Worm (Caenorhabditis elegans) whole organism, L4 larva: Measurements from ENCODE around the gene Y38A10A.11.

Experiments
- F26F4.8 ChIP-seq: fragments of 200-800 bp; sonication (Bioruptor generic); conservative IDR thresholded peaks from 2 replicates; pipeline ENCODE4 v1.3.6; 2022; ENCODE audit warnings: missing genetic modification characterization, missing compliant biosample characterization
- F44E2.7 ChIP-seq: fragments of 200-800 bp; sonication (Bioruptor generic); IDR thresholded peaks from 2 replicates; pipeline ENCODE4 v2.1.2; 2022; ENCODE audit warnings: missing genetic modification characterization, missing compliant biosample characterization
- T26A8.4 ChIP-seq: fragments of 200-800 bp; sonication (Bioruptor generic); IDR thresholded peaks from 2 replicates; pipeline ENCODE4 v1.3.6; 2022; ENCODE audit warnings: missing genetic modification characterization, missing compliant biosample characterization
- Y5F2A.4 ChIP-seq: fragments of 200-800 bp; sonication (Bioruptor generic); optimal IDR thresholded peaks from 2 replicates; lab custom pipeline; 2018; ENCODE audit warnings: mild to moderate bottlenecking, missing genetic modification characterization, missing compliant biosample characterization
- ZK337.2 ChIP-seq: fragments of 200-800 bp; sonication (Bioruptor generic); IDR thresholded peaks from 2 replicates; pipeline ENCODE4 v1.3.6; 2022; ENCODE audit warnings: missing genetic modification reagents, missing genetic modification characterization, missing compliant biosample characterization
- ama-1 ChIP-seq: fragments of 150-350 bp; optimal IDR thresholded peaks from 2 replicates; lab custom pipeline; 2014; ENCODE audit warnings: inconsistent platforms, mixed read lengths
- ceh-28 ChIP-seq: fragments of 150-350 bp; optimal IDR thresholded peaks from 2 replicates; lab custom pipeline; 2014; ENCODE audit warnings: missing biosample characterization, missing genetic modification reagents, missing genetic modification characterization
- ceh-32 ChIP-seq: sonication (generic microtip); optimal IDR thresholded peaks from 2 replicates; lab custom pipeline; 2016; ENCODE audit warnings: mild to moderate bottlenecking, missing genetic modification characterization, missing compliant biosample characterization; ENCODE audit not compliant: poor library complexity
- daf-16 ChIP-seq, 3 experiments: sonication (generic microtip); optimal IDR thresholded peaks; 2 replicates each; lab custom pipeline; 2016 to 2017; ENCODE audit warnings: missing genetic modification characterization in 3 of 3, missing genetic modification reagents in 3 of 3, mild to moderate bottlenecking in 2 of 3, missing compliant biosample characterization in 2 of 3, missing biosample characterization in 1 of 3, moderate library complexity in 1 of 3
- daf-8 ChIP-seq: fragments of 200-800 bp; sonication (Bioruptor generic); IDR thresholded peaks from 2 replicates; pipeline ENCODE4 v1.3.6; 2022; ENCODE audit warnings: missing genetic modification characterization, missing compliant biosample characterization
- dmd-6 ChIP-seq: fragments of 200-800 bp; sonication (Bioruptor generic); IDR thresholded peaks from 2 replicates; pipeline ENCODE4 v1.3.6; 2022; ENCODE audit warnings: missing genetic modification reagents, missing genetic modification characterization, missing compliant biosample characterization
- dmd-8 ChIP-seq: fragments of 200-800 bp; sonication (Bioruptor generic); IDR thresholded peaks from 2 replicates; pipeline ENCODE4 v1.3.6; 2022; ENCODE audit warnings: missing genetic modification characterization, missing compliant biosample characterization
- egl-27 ChIP-seq: sonication (generic microtip); optimal IDR thresholded peaks from 3 replicates; lab custom pipeline; 2017; ENCODE audit warnings: missing biosample characterization, missing genetic modification reagents, missing genetic modification characterization
- fkh-10 ChIP-seq: fragments of 150-350 bp; optimal IDR thresholded peaks from 2 replicates; lab custom pipeline; 2014; ENCODE audit warnings: missing biosample characterization, missing genetic modification reagents, missing genetic modification characterization
- hlh-11 ChIP-seq: fragments of 200-800 bp; sonication (Bioruptor generic); optimal IDR thresholded peaks from 2 replicates; lab custom pipeline; 2018; ENCODE audit warnings: mild to moderate bottlenecking, missing genetic modification characterization, missing compliant biosample characterization
- hmg-1.1 ChIP-seq: fragments of 200-800 bp; sonication (Bioruptor generic); IDR thresholded peaks from 2 replicates; pipeline ENCODE4 v1.3.6; 2022; ENCODE audit warnings: missing genetic modification reagents, missing genetic modification characterization, missing compliant biosample characterization
- lin-1 ChIP-seq: fragments of 200-800 bp; sonication (Bioruptor generic); IDR thresholded peaks from 2 replicates; pipeline ENCODE4 v1.3.6; 2022; ENCODE audit warnings: missing genetic modification reagents, missing genetic modification characterization, missing compliant biosample characterization
- lin-15B ChIP-seq: fragments of 150-350 bp; sonication (generic microtip); optimal IDR thresholded peaks from 3 replicates; lab custom pipeline; 2014; ENCODE audit warnings: missing biosample characterization, missing genetic modification characterization
- lin-38 ChIP-seq: fragments of 200-800 bp; sonication (Bioruptor generic); IDR thresholded peaks from 2 replicates; pipeline ENCODE4 v1.3.6; 2022; ENCODE audit warnings: missing genetic modification reagents, missing genetic modification characterization, missing compliant biosample characterization
- lsy-2 ChIP-seq, 2 experiments: fragments of 150-350 bp in 1 of 2; sonication (generic microtip) in 1 of 2; optimal IDR thresholded peaks; 2 replicates each; lab custom pipeline; 2014 to 2017; ENCODE audit warnings: missing biosample characterization in 2 of 2, missing genetic modification characterization in 2 of 2
- madf-5 ChIP-seq, 2 experiments: fragments of 200-800 bp; sonication (Bioruptor generic); IDR thresholded peaks; 2 replicates each; pipeline ENCODE4 v1.3.6; 2022; ENCODE audit warnings: missing compliant biosample characterization in 2 of 2, missing genetic modification characterization in 2 of 2
- mdl-1 ChIP-seq, 2 experiments: fragments of 150-350 bp in 1 of 2; sonication (generic microtip) in 1 of 2; optimal IDR thresholded peaks; 2 replicates each; lab custom pipeline; 2014 to 2017; ENCODE audit warnings: missing biosample characterization in 2 of 2, missing genetic modification characterization in 2 of 2
- mes-2 ChIP-seq: sonication (generic microtip); optimal IDR thresholded peaks from 2 replicates; lab custom pipeline; 2016; ENCODE audit warnings: missing genotype, mild to moderate bottlenecking, missing genetic modification characterization, missing compliant biosample characterization; ENCODE audit not compliant: poor library complexity, severe bottlenecking
- nhr-11 ChIP-seq: fragments of 150-350 bp; optimal IDR thresholded peaks from 2 replicates; lab custom pipeline; 2014; ENCODE audit warnings: missing biosample characterization, missing genetic modification characterization
- nhr-25 ChIP-seq: sonication (generic microtip); optimal IDR thresholded peaks from 2 replicates; lab custom pipeline; 2017; ENCODE audit warnings: missing genetic modification characterization, mild to moderate bottlenecking, missing compliant biosample characterization, antibody characterized with exemption, moderate library complexity, borderline replicate concordance; ENCODE audit not compliant: insufficient read depth
- nhr-28 ChIP-seq: fragments of 150-350 bp; optimal IDR thresholded peaks from 2 replicates; lab custom pipeline; 2014; ENCODE audit warnings: missing biosample characterization, missing genetic modification characterization
- nhr-76 ChIP-seq: fragments of 150-350 bp; optimal IDR thresholded peaks from 2 replicates; lab custom pipeline; 2014; ENCODE audit warnings: missing biosample characterization, missing genetic modification characterization
- pqm-1 ChIP-seq: sonication (generic microtip); optimal IDR thresholded peaks from 2 replicates; lab custom pipeline; 2017; ENCODE audit warnings: missing biosample characterization, missing genetic modification characterization
- saeg-2 ChIP-seq: fragments of 200-800 bp; sonication (Bioruptor generic); IDR thresholded peaks from 2 replicates; pipeline ENCODE4 v1.3.6; 2022; ENCODE audit warnings: missing genetic modification reagents, missing genetic modification characterization, missing compliant biosample characterization
- set-16 ChIP-seq: fragments of 200-800 bp; sonication (Bioruptor generic); IDR thresholded peaks from 2 replicates; pipeline ENCODE4 v1.3.6; 2022; ENCODE audit warnings: missing genetic modification reagents, missing genetic modification characterization, missing compliant biosample characterization
- snpc-4 ChIP-seq: fragments of 150-350 bp; optimal IDR thresholded peaks from 2 replicates; lab custom pipeline; 2014; ENCODE audit warnings: missing biosample characterization, missing genetic modification characterization
- spr-1 ChIP-seq: sonication (generic microtip); optimal IDR thresholded peaks from 2 replicates; lab custom pipeline; 2016; ENCODE audit warnings: mild to moderate bottlenecking, missing genetic modification characterization, missing compliant biosample characterization
- spr-3 ChIP-seq: fragments of 200-800 bp; sonication (Bioruptor generic); optimal IDR thresholded peaks from 2 replicates; lab custom pipeline; 2018; ENCODE audit warnings: mild to moderate bottlenecking, missing genetic modification characterization, missing compliant biosample characterization
- unc-62 ChIP-seq, 3 experiments: fragments of 150-350 bp in 1 of 3; sonication (generic microtip); optimal IDR thresholded peaks in 2 of 3; peaks in 1 of 3; 1 replicate in 1 of 3; 2 replicates in 2 of 3; lab custom pipeline; 2014 to 2017; ENCODE audit warnings: missing biosample characterization in 3 of 3, missing genetic modification characterization in 3 of 3, missing genetic modification reagents in 3 of 3, missing genotype in 1 of 3
- zag-1 ChIP-seq: fragments of 150-350 bp; optimal IDR thresholded peaks from 2 replicates; lab custom pipeline; 2014; ENCODE audit warnings: missing biosample characterization, missing genetic modification characterization
- zfp-3 ChIP-seq: fragments of 200-800 bp; sonication (Bioruptor generic); conservative IDR thresholded peaks from 2 replicates; pipeline ENCODE4 v1.3.6; 2022; ENCODE audit warnings: missing genetic modification reagents, missing genetic modification characterization, missing compliant biosample characterization
- zip-11 ChIP-seq: fragments of 200-800 bp; sonication (Bioruptor generic); IDR thresholded peaks from 2 replicates; pipeline ENCODE4 v1.3.6; 2022; ENCODE audit warnings: missing genetic modification characterization, missing compliant biosample characterization

Gene Y38A10A.11

DNA sequence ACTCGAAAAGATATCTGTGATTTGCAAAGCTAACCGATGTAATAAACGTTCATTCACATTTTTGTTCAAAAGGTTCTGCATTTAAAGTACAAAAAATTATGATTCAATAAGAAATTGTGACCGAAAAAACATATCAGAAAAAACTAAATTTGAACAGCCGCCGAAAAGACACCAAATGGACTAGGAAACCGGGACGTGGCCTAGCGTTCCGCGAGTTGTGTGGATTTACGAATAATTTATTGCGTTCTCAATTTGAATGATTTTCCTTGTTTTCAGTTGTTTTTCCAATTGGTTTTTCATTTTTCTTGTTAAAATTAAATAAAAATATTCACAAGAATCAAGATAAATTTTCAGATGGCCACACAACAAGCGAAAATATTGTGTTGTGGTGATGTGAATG is 4.1 kb upstream of the Y38A10A.11 start, which contains the start of gene cwf-19L1 (continued):
- peak; percentile 44; the same call in 1 of the 2 replicates for TF ChIP-seq lin-38 (GFP tag; lab: Robert Waterston, UW)
- no peak for TF ChIP-seq zip-11 (GFP tag; lab: Robert Waterston, UW)
- no peak for TF ChIP-seq spr-3 (GFP tag; lab: Kevin White, UChicago)
- TF ChIP-seq mdl-1 (tag; optimal IDR thresholded peaks at IDR 0.05; lab: Kevin White, UChicago), result no peak
- no peak for TF ChIP-seq madf-5 (GFP tag; IDR thresholded peaks at IDR 0.05; lab: Robert Waterston, UW)
- no peak for TF ChIP-seq daf-16 (GFP tag; optimal IDR thresholded peaks at IDR 0.05; lab: Kevin White, UChicago)
- peak; percentile 48 for TF ChIP-seq daf-16 (tag; optimal IDR thresholded peaks at IDR 0.05; lab: Kevin White, UChicago)
- TF ChIP-seq ama-1 (lab: Kevin White, UChicago), result no peak
- TF ChIP-seq ceh-28 (tag; lab: Kevin White, UChicago), result no peak
- no peak for TF ChIP-seq snpc-4 (tag; lab: Kevin White, UChicago)
- TF ChIP-seq F44E2.7 (GFP tag; lab: Robert Waterston, UW), result no peak
- TF ChIP-seq nhr-28 (tag; lab: Kevin White, UChicago), result peak; percentile 15
- TF ChIP-seq nhr-11 (tag; lab: Kevin White, UChicago), result no peak
- TF ChIP-seq hmg-1.1 (GFP tag; lab: Robert Waterston, UW), result 0 out of 2 replicates have a peak, but pooled peaks have one; percentile 22
- no peak for TF ChIP-seq ceh-32
- peak; percentile 38; the same call in 1 of the 2 replicates for TF ChIP-seq T26A8.4 (GFP tag; lab: Robert Waterston, UW)
- TF ChIP-seq mes-2, result peak; percentile 97
- no peak for TF ChIP-seq unc-62 (GFP tag; optimal IDR thresholded peaks at IDR 0.05 in 1 of 2; lab: Kevin White, UChicago)
- no peak for TF ChIP-seq unc-62 (tag; optimal IDR thresholded peaks at IDR 0.05; lab: Kevin White, UChicago)
- no peak for TF ChIP-seq saeg-2 (GFP tag; lab: Robert Waterston, UW)
- TF ChIP-seq lin-15B (tag; lab: Kevin White, UChicago), result no peak
- TF ChIP-seq nhr-25 (tag; lab: Kevin White, UChicago), result no peak
- no peak for TF ChIP-seq spr-1 (tag; lab: Kevin White, UChicago)
- TF ChIP-seq dmd-8 (GFP tag; lab: Robert Waterston, UW), result no peak
- no peak for TF ChIP-seq pqm-1 (tag; lab: Kevin White, UChicago)
- TF ChIP-seq nhr-76, result no peak
- no peak for TF ChIP-seq daf-8 (GFP tag; lab: Robert Waterston, UW)
- no peak for TF ChIP-seq egl-27
- TF ChIP-seq dmd-6 (GFP tag; lab: Robert Waterston, UW), result 0 out of 2 replicates have a peak, but pooled peaks have one; percentile 19
- TF ChIP-seq lsy-2 (tag; optimal IDR thresholded peaks at IDR 0.05; lab: Kevin White, UChicago), result peak in 1 of 2 experiments; percentile 78
- 0 out of 2 replicates have a peak, but pooled peaks have one; percentile 20 for TF ChIP-seq ZK337.2 (GFP tag; lab: Robert Waterston, UW)
- no peak for TF ChIP-seq lin-1 (GFP tag; lab: Robert Waterston, UW)
- no peak for TF ChIP-seq Y5F2A.4 (GFP tag; lab: Kevin White, UChicago)

DNA sequence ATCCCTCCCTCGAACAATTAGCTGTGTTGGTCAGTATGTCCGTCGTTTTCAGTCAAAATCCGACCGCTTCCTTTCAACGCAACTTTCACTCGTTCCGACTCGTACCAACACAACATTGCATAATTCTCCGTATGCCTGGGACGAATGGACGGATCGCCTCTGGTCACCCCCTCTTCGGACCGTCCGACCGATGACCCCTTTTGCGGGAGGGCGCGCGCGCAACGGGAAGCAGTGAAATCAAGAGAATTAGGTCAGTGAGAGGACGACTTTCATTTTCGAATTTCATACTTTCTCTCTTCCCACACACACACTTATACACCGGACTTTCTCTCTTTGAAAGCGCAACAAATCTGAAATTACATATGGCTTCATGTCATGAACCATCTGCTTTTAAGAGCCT is 2.0 kb upstream of the Y38A10A.11 start, which contains the start of gene atf-8:
Gene atf-8 (plus strand): TSS at position 234 of the 400 bp plus-strand sequence.
- TF ChIP-seq saeg-2 (GFP tag; lab: Robert Waterston, UW) (no peak), hlh-11 (peak; percentile 31), ama-1 (lab: Kevin White, UChicago) (no peak), fkh-10 (GFP tag; lab: Kevin White, UChicago) (no peak), zag-1 (tag; lab: Kevin White, UChicago) (no peak), F26F4.8 (GFP tag; lab: Robert Waterston, UW) (no peak), set-16 (peak; percentile 53), nhr-25 (tag; lab: Kevin White, UChicago) (peak; percentile 27), zfp-3 (GFP tag; lab: Robert Waterston, UW) (no peak)
